Worm (Caenorhabditis elegans): Measurements from ENCODE around the gene eat-20.
A peak's percentile ranks its signal among the peaks of the same experiment; 100 is the strongest.

eat-20 gene

DNA sequence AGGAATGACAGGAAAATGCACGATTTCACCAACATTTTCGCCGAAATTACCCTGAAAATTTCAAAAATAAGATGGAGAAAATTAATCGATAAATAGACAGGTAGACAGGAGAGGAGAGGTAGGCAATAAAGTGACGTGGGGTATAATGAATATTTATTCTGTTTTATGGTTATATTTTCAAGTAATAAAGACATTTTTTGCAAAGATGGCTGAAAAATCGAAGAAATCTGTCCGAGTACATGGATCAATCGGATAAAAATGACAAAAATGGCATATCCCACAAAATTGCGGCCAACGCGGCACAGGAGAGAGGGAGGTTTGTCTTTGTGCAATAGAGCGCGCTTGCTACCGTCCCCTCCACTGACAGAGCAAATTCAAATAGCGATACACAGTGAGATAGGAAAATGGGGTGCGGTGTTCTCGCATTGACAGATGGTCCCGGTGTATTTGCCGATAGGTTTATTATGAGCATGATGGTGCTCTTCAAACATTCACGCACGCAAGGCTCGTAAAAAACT is 1.9 kb upstream of the eat-20 start, which contains the start of gene zipt-7.2:
TSS of gene zipt-7.2 (minus strand) at position 51 of the 518 bp plus-strand sequence.
- TF ChIP-seq let-607 (tag; optimal IDR thresholded peaks at IDR 0.05): peak; percentile 94 to 95
- TF ChIP-seq rec-8 (tag; optimal IDR thresholded peaks at IDR 0.05): no peak
- TF ChIP-seq mcd-1 (GFP tag; IDR thresholded peaks at IDR 0.05): peak; percentile 88
- peak; percentile 14 for TF ChIP-seq attf-5 (GFP tag; optimal IDR thresholded peaks at IDR 0.05)
- no peak for TF ChIP-seq ceh-40 (GFP tag; IDR thresholded peaks at IDR 0.05)
- TF ChIP-seq B0035.1 (tag; optimal IDR thresholded peaks at IDR 0.05): no peak
- TF ChIP-seq ztf-6 (GFP tag; IDR thresholded peaks at IDR 0.05): no peak
- TF ChIP-seq ztf-18 (tag; optimal IDR thresholded peaks at IDR 0.05): peak; percentile 11
- TF ChIP-seq D2030.7 (GFP tag; IDR thresholded peaks at IDR 0.05): no peak
- peak; percentile 41 for TF ChIP-seq nhr-80 (tag; optimal IDR thresholded peaks at IDR 0.05)
- 0 out of 2 replicates have a peak, but pooled peaks have one; percentile 52 for TF ChIP-seq madf-3 (GFP tag; IDR thresholded peaks at IDR 0.05)

DNA sequence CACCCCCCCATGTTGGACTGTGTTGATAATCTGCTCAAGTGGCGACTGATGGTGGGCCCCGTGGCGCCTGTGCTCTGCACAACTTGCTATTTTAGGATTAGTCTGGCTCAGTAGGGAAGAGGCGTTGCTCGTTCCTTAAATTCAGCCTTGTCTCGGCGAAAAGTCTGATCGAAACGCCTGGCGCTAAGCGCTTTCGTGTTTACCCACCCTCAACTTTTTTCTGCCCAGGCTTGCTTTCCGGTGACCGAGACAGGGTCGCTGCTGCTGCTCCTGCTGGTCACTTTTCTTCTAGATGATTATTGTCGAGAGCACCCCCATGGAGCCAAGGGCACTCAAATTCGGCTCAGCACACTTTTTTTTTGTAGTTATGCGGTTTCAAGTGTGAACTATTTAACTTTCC is 4.7 kb downstream of the eat-20 start:
- TF ChIP-seq zfh-2 (GFP tag; conservative IDR thresholded peaks at IDR 0.05) (peak; percentile 53), zim-3 (tag; optimal IDR thresholded peaks at IDR 0.05) (no peak), nhr-120 (GFP tag; IDR thresholded peaks at IDR 0.05) (no peak)

DNA sequence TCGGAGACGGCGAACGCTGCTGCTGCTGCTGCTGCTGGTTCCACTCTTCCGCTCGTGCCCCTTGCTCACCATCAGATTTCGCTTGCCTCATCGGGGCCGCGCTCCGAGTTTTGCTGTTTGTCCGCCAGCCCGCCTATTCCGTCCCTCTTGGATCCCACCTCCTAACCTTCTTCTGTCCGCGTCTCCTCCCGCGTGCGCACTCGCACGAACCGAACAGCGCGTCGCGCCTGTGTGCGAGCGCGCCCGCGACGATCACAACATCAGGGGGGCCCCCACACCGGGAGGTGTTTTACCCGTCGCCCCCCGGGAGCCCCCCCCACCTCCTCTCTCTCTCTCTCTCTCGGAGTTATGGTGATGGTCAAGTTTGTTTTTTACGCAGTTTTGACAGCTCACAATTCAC is 6.0 kb downstream of the eat-20 start:
- TF ChIP-seq sdz-38 (tag; optimal IDR thresholded peaks at IDR 0.05) (no peak), nfyb-1 (GFP tag; IDR thresholded peaks at IDR 0.05) (0 out of 2 replicates have a peak, but pooled peaks have one; percentile 31), ztf-25 (GFP tag; IDR thresholded peaks at IDR 0.05) (no peak), T26A5.8 (tag; optimal IDR thresholded peaks at IDR 0.05) (no peak), dox-1 (GFP tag; IDR thresholded peaks at IDR 0.05) (peak; percentile 34; the same call in 1 of the 2 replicates), hrde-1 (tag; optimal IDR thresholded peaks at IDR 0.05; ENCODE audit: borderline replicate concordance) (no peak), K12H6.12 (tag; optimal IDR thresholded peaks at IDR 0.05) (no peak), akir-1 (GFP tag; optimal IDR thresholded peaks at IDR 0.05) (no peak), zfh-2 (GFP tag; conservative IDR thresholded peaks at IDR 0.05) (peak; percentile 97), xnd-1 (tag; optimal IDR thresholded peaks at IDR 0.05) (no peak), mel-28 (tag; optimal IDR thresholded peaks at IDR 0.05; ENCODE audit: borderline replicate concordance) (no peak), madf-10 (tag; optimal IDR thresholded peaks at IDR 0.05) (no peak), B0035.1 (tag; optimal IDR thresholded peaks at IDR 0.05) (no peak), F57A8.1 (GFP tag; optimal IDR thresholded peaks at IDR 0.05) (no peak), B0261.1 (tag; optimal IDR thresholded peaks at IDR 0.05) (no peak), hlh-12 (tag; optimal IDR thresholded peaks at IDR 0.05) (no peak), madf-3 (GFP tag; IDR thresholded peaks at IDR 0.05) (no peak), bed-2 (GFP tag; IDR thresholded peaks at IDR 0.05) (no peak), efl-1 (GFP tag; optimal IDR thresholded peaks at IDR 0.05) (no peak), rec-8 (tag; optimal IDR thresholded peaks at IDR 0.05) (no peak), hsf-1 (GFP tag; IDR thresholded peaks at IDR 0.05) (no peak), snpc-3.4 (tag; optimal IDR thresholded peaks at IDR 0.05) (no peak), F57C9.4 (tag; optimal IDR thresholded peaks at IDR 0.05) (no peak), aptf-3 (GFP tag; IDR thresholded peaks at IDR 0.05) (peak; percentile 51; the same call in 1 of the 2 replicates), nhr-80 (tag; optimal IDR thresholded peaks at IDR 0.05) (no peak), egrh-3 (GFP tag; IDR thresholded peaks at IDR 0.05) (peak; percentile 97), lsy-27 (tag; optimal IDR thresholded peaks at IDR 0.05; ENCODE audit: borderline replicate concordance, insufficient read depth) (no peak), nhr-27 (tag; optimal IDR thresholded peaks at IDR 0.05) (no peak), pbrm-1 (GFP tag; IDR thresholded peaks at IDR 0.05) (no peak), mcd-1 (GFP tag; IDR thresholded peaks at IDR 0.05) (0 out of 2 replicates have a peak, but pooled peaks have one; percentile 37), cebp-1 (GFP tag; IDR thresholded peaks at IDR 0.05) (no peak), cebp-1 (tag; optimal IDR thresholded peaks at IDR 0.05) (no peak), D2030.7 (GFP tag; IDR thresholded peaks at IDR 0.05) (no peak), lin-40 (tag; optimal IDR thresholded peaks at IDR 0.05) (no peak), Y53G8AR.9 (GFP tag; conservative IDR thresholded peaks at IDR 0.05) (no peak), die-1 (tag; optimal IDR thresholded peaks at IDR 0.05) (no peak), C06A6.2 (GFP tag; conservative IDR thresholded peaks at IDR 0.05) (no peak)
